Fruit fly (Drosophila melanogaster): ENCODE results near the gene CG7879.

- TF ChIP-seq OdsH (GFP tag; optimal IDR thresholded peaks at IDR 0.05) (no peak), woc (GFP tag; optimal IDR thresholded peaks at IDR 0.05) (no peak), CG9705 (GFP tag; optimal IDR thresholded peaks at IDR 0.05) (no peak), pan (optimal IDR thresholded peaks at IDR 0.05) (no peak), psq (GFP tag; optimal IDR thresholded peaks at IDR 0.05) (no peak), sv (GFP tag; optimal IDR thresholded peaks at IDR 0.05) (no peak)
These were observed 2.7 kb upstream of the CG7879 start for dm6 chr3L:1571077-1571476.

All from whole organism, wandering third instar larva.